Worm (Caenorhabditis elegans) whole organism, L1 larva: ENCODE measurements around the gene fbxa-172.

Source experiments
- F16B12.6 ChIP-seq: fragments of 150-350 bp; optimal IDR thresholded peaks from 2 replicates; lab custom pipeline; 2014; ENCODE audit warnings: missing biosample characterization, missing genetic modification characterization
- ceh-82 ChIP-seq, 3 experiments: fragments of 150-350 bp in 1 of 3; sonication (generic microtip) in 2 of 3; optimal IDR thresholded peaks; 2 replicates each; lab custom pipeline; 2014 to 2017; ENCODE audit warnings: missing biosample characterization in 3 of 3, missing genetic modification characterization in 3 of 3
- grh-1 ChIP-seq: fragments of 200-800 bp; sonication (Bioruptor generic); IDR thresholded peaks from 2 replicates; pipeline ENCODE4 v1.3.6; 2022; ENCODE audit warnings: missing genetic modification reagents, missing genetic modification characterization, missing compliant biosample characterization
- lin-14 ChIP-seq: fragments of 200-800 bp; sonication (Bioruptor generic); optimal IDR thresholded peaks from 2 replicates; lab custom pipeline; 2018; ENCODE audit warnings: mild to moderate bottlenecking, missing genetic modification characterization, moderate library complexity, missing compliant biosample characterization
- lin-35 ChIP-seq, 2 experiments: fragments of 150-350 bp; optimal IDR thresholded peaks; 2 replicates each; lab custom pipeline; 2014; ENCODE audit warnings: missing biosample characterization in 2 of 2, missing genetic modification characterization in 2 of 2, missing genetic modification reagents in 2 of 2
- nhr-237 ChIP-seq: fragments of 150-350 bp; optimal IDR thresholded peaks from 2 replicates; lab custom pipeline; 2014; ENCODE audit warnings: missing biosample characterization, missing genetic modification characterization
- nhr-77 ChIP-seq: fragments of 150-350 bp; optimal IDR thresholded peaks from 2 replicates; lab custom pipeline; 2014; ENCODE audit warnings: missing biosample characterization, missing genetic modification characterization

ce11 chrV:17542304-17542703 is 16.7 kb upstream of the fbxa-172 start:
- no peak for TF ChIP-seq grh-1 (GFP tag; lab: Robert Waterston, UW)
- TF ChIP-seq lin-35 (GFP tag; optimal IDR thresholded peaks at IDR 0.05; lab: Kevin White, UChicago) = no peak
- TF ChIP-seq F16B12.6 (tag; lab: Kevin White, UChicago) = no peak
- TF ChIP-seq nhr-237 (tag; lab: Kevin White, UChicago) = no peak
- no peak for TF ChIP-seq lin-14
- no peak for TF ChIP-seq ceh-82 (tag; optimal IDR thresholded peaks at IDR 0.05; lab: Kevin White, UChicago)
- no peak for TF ChIP-seq nhr-77 (tag; lab: Kevin White, UChicago)
